Worm (Caenorhabditis elegans): Measurements from ENCODE around the gene F56D6.20.

DNA sequence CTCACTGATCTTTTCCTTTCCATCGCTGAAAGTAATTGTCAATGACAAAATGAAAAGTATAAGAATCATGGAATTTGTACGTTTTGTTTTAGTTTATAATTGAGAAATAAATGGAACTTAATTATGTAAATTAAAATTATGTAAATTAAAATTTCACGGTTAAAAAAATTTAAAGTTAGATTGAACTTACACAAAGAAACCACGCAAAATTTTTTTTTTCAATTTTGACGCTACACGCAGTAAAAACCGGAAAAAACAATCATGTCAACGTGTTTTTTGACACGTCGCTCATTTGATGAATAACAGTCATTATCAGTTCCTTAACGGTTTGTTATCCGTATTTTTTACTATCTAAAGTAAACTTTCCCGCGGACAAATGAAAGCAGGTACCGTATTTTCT lies 31.6 kb upstream of the F56D6.20 start, which contains the start of the genes F37C4.8 and oac-23:
- no peak for TF ChIP-seq nhr-11 (tag; optimal IDR thresholded peaks at IDR 0.05)
- no peak for TF ChIP-seq sox-4 (tag; optimal IDR thresholded peaks at IDR 0.05)
- TF ChIP-seq tbx-2 (tag; optimal IDR thresholded peaks at IDR 0.05) = no peak
- TF ChIP-seq rnt-1 (tag; optimal IDR thresholded peaks at IDR 0.05) = no peak
- TF ChIP-seq pha-2 (tag; optimal IDR thresholded peaks at IDR 0.05) = no peak
- no peak for TF ChIP-seq ama-1 (optimal IDR thresholded peaks at IDR 0.05)
- TF ChIP-seq lin-11 (tag; optimal IDR thresholded peaks at IDR 0.05) = no peak
- TF ChIP-seq ets-4 (tag; optimal IDR thresholded peaks at IDR 0.05) = no peak
- no peak for TF ChIP-seq sdc-2 (tag; optimal IDR thresholded peaks at IDR 0.05)

All from whole organism, late embryonic.